Worm (Caenorhabditis elegans) whole organism, young adult: ENCODE results near the gene col-96.

Source experiments
- B0261.1 ChIP-seq: sonication (generic microtip); optimal IDR thresholded peaks from 2 replicates; lab custom pipeline; 2016; ENCODE audit warnings: mild to moderate bottlenecking, missing genetic modification characterization, moderate library complexity, missing compliant biosample characterization
- C06A6.2 ChIP-seq: fragments of 200-800 bp; sonication (Bioruptor generic); conservative IDR thresholded peaks from 2 replicates; pipeline ENCODE4 v1.3.6; 2022; ENCODE audit warnings: missing genetic modification characterization, missing compliant biosample characterization
- C17E4.6 ChIP-seq: fragments of 200-800 bp; sonication (Bioruptor generic); IDR thresholded peaks from 2 replicates; pipeline ENCODE4 v1.3.6; 2022; ENCODE audit warnings: missing genetic modification reagents, missing genetic modification characterization, missing compliant biosample characterization
- D2030.7 ChIP-seq: fragments of 200-800 bp; sonication (Bioruptor generic); IDR thresholded peaks from 2 replicates; pipeline ENCODE4 v1.3.6; 2022; ENCODE audit warnings: missing genetic modification reagents, missing genetic modification characterization, missing compliant biosample characterization
- F33H1.4 ChIP-seq: fragments of 200-800 bp; sonication (Bioruptor generic); IDR thresholded peaks from 2 replicates; pipeline ENCODE4 v1.3.6; 2022; ENCODE audit warnings: missing genetic modification reagents, missing genetic modification characterization, missing compliant biosample characterization
- F39B2.1 ChIP-seq: fragments of 200-800 bp; sonication (Bioruptor generic); IDR thresholded peaks from 2 replicates; pipeline ENCODE4 v1.3.6; 2022; ENCODE audit warnings: missing genetic modification reagents, missing genetic modification characterization, missing compliant biosample characterization
- K11D2.4 ChIP-seq: fragments of 200-800 bp; sonication (Bioruptor generic); IDR thresholded peaks from 2 replicates; pipeline ENCODE4 v1.3.6; 2022; ENCODE audit warnings: missing genetic modification reagents, missing genetic modification characterization, missing compliant biosample characterization
- K12H6.12 ChIP-seq: fragments of 200-800 bp; sonication (Bioruptor generic); optimal IDR thresholded peaks from 2 replicates; lab custom pipeline; 2018; ENCODE audit warnings: mild to moderate bottlenecking, missing genetic modification characterization, missing compliant biosample characterization
- Y56A3A.18 ChIP-seq: fragments of 200-800 bp; sonication (Bioruptor generic); IDR thresholded peaks from 2 replicates; pipeline ENCODE4 v1.3.6; 2022; ENCODE audit warnings: missing genetic modification reagents, missing genetic modification characterization, missing compliant biosample characterization
- ZK185.1 ChIP-seq: sonication (generic microtip); optimal IDR thresholded peaks from 2 replicates; lab custom pipeline; 2016; ENCODE audit warnings: mild to moderate bottlenecking, missing genetic modification characterization, missing compliant biosample characterization; ENCODE audit not compliant: poor library complexity, severe bottlenecking
- ama-1 ChIP-seq, 3 experiments: fragments of 150-350 bp in 1 of 3; sonication (generic microtip) in 2 of 3; optimal IDR thresholded peaks; 2 replicates each; lab custom pipeline; 2014 to 2018; ENCODE audit warnings: missing biosample characterization in 2 of 3, missing genetic modification characterization in 2 of 3, missing genetic modification reagents in 2 of 3
- aptf-2 ChIP-seq: fragments of 200-800 bp; sonication (Bioruptor generic); conservative IDR thresholded peaks from 2 replicates; pipeline ENCODE4 v1.3.6; 2022; ENCODE audit warnings: missing genetic modification reagents, missing genetic modification characterization, missing compliant biosample characterization
- aptf-3 ChIP-seq: fragments of 200-800 bp; sonication (Bioruptor generic); IDR thresholded peaks from 2 replicates; pipeline ENCODE4 v1.3.6; 2022; ENCODE audit warnings: missing genetic modification characterization, missing compliant biosample characterization
- atf-7 ChIP-seq: sonication (generic microtip); optimal IDR thresholded peaks from 2 replicates; lab custom pipeline; 2017; ENCODE audit warnings: mild to moderate bottlenecking, missing genetic modification characterization, missing compliant biosample characterization
- attf-3 ChIP-seq: fragments of 200-800 bp; sonication (Bioruptor generic); conservative IDR thresholded peaks from 2 replicates; pipeline ENCODE4 v1.3.6; 2022; ENCODE audit warnings: missing genetic modification reagents, missing genetic modification characterization, missing compliant biosample characterization
- bed-2 ChIP-seq: fragments of 200-800 bp; sonication (Bioruptor generic); IDR thresholded peaks from 2 replicates; pipeline ENCODE4 v1.3.6; 2022; ENCODE audit warnings: missing genetic modification reagents, missing genetic modification characterization, missing compliant biosample characterization
- ccch-3 ChIP-seq: fragments of 200-800 bp; sonication (Bioruptor generic); optimal IDR thresholded peaks from 2 replicates; lab custom pipeline; 2018; ENCODE audit warnings: mild to moderate bottlenecking, missing genetic modification characterization, missing compliant biosample characterization
- ceh-40 ChIP-seq: fragments of 200-800 bp; sonication (Bioruptor generic); IDR thresholded peaks from 2 replicates; pipeline ENCODE4 v1.3.6; 2022; ENCODE audit warnings: missing genetic modification characterization, missing compliant biosample characterization
- die-1 ChIP-seq: sonication (generic microtip); optimal IDR thresholded peaks from 2 replicates; lab custom pipeline; 2016; ENCODE audit warnings: missing genotype, mild to moderate bottlenecking, missing genetic modification characterization, missing compliant biosample characterization
- dpl-1 ChIP-seq: fragments of 150-350 bp; optimal IDR thresholded peaks from 2 replicates; lab custom pipeline; 2014; ENCODE audit warnings: missing biosample characterization, missing genetic modification reagents, missing genetic modification characterization
- ets-4 ChIP-seq: fragments of 200-800 bp; sonication (Bioruptor generic); optimal IDR thresholded peaks from 2 replicates; lab custom pipeline; 2018; ENCODE audit warnings: mild to moderate bottlenecking, missing genetic modification characterization, missing compliant biosample characterization
- him-1 ChIP-seq: sonication (generic microtip); optimal IDR thresholded peaks from 2 replicates; lab custom pipeline; 2016; ENCODE audit warnings: missing genotype, missing genetic modification reagents, missing genetic modification characterization, missing compliant biosample characterization
- hmg-1.2 ChIP-seq: fragments of 200-800 bp; sonication (Bioruptor generic); IDR thresholded peaks from 2 replicates; pipeline ENCODE4 v1.3.6; 2022; ENCODE audit warnings: missing genetic modification reagents, missing genetic modification characterization, missing compliant biosample characterization
- let-607 ChIP-seq, 2 experiments: fragments of 200-800 bp in 1 of 2; sonication (Bioruptor generic) in 1 of 2; sonication (generic microtip) in 1 of 2; optimal IDR thresholded peaks; 2 replicates each; lab custom pipeline; 2016 to 2018; ENCODE audit warnings: mild to moderate bottlenecking in 2 of 2, missing compliant biosample characterization in 2 of 2, missing genetic modification characterization in 2 of 2, moderate library complexity in 2 of 2, missing genotype in 1 of 2
- lin-35 ChIP-seq, 3 experiments: fragments of 150-350 bp in 2 of 3; sonication (generic microtip) in 1 of 3; optimal IDR thresholded peaks; 2 replicates each; lab custom pipeline; 2014 to 2018; ENCODE audit warnings: missing biosample characterization in 3 of 3, missing genetic modification characterization in 3 of 3, missing genetic modification reagents in 3 of 3
- lin-40 ChIP-seq: sonication (generic microtip); optimal IDR thresholded peaks from 2 replicates; lab custom pipeline; 2016; ENCODE audit warnings: missing genetic modification characterization, mild to moderate bottlenecking, missing compliant biosample characterization, missing genotype, missing genetic modification reagents
- lir-1 ChIP-seq: fragments of 200-800 bp; sonication (Bioruptor generic); conservative IDR thresholded peaks from 2 replicates; pipeline ENCODE4 v1.3.6; 2022; ENCODE audit warnings: missing genetic modification reagents, missing genetic modification characterization, missing compliant biosample characterization
- lsy-27 ChIP-seq: sonication (generic microtip); optimal IDR thresholded peaks from 2 replicates; lab custom pipeline; 2017; ENCODE audit warnings: missing genetic modification characterization, mild to moderate bottlenecking, missing compliant biosample characterization, antibody characterized with exemption, missing genotype, borderline replicate concordance; ENCODE audit not compliant: insufficient read depth
- madf-10 ChIP-seq: sonication (generic microtip); optimal IDR thresholded peaks from 2 replicates; lab custom pipeline; 2016; ENCODE audit warnings: mild to moderate bottlenecking, missing genetic modification characterization, missing compliant biosample characterization
- madf-8 ChIP-seq: fragments of 200-800 bp; sonication (Bioruptor generic); conservative IDR thresholded peaks from 2 replicates; pipeline ENCODE4 v1.3.6; 2022; ENCODE audit warnings: missing genetic modification reagents, missing genetic modification characterization, missing compliant biosample characterization
- mcd-1 ChIP-seq: fragments of 200-800 bp; sonication (Bioruptor generic); IDR thresholded peaks from 2 replicates; pipeline ENCODE4 v1.3.6; 2022; ENCODE audit warnings: missing genetic modification reagents, missing genetic modification characterization, missing compliant biosample characterization
- mes-4 ChIP-seq: sonication (generic microtip); optimal IDR thresholded peaks from 2 replicates; lab custom pipeline; 2016; ENCODE audit warnings: missing genotype, missing genetic modification characterization, missing compliant biosample characterization
- mxl-1 ChIP-seq: sonication (generic microtip); optimal IDR thresholded peaks from 2 replicates; lab custom pipeline; 2016; ENCODE audit warnings: missing genetic modification characterization, missing compliant biosample characterization
- nhr-80 ChIP-seq: sonication (generic microtip); optimal IDR thresholded peaks from 2 replicates; lab custom pipeline; 2016; ENCODE audit warnings: missing genetic modification characterization, missing compliant biosample characterization
- pha-4 ChIP-seq: fragments of 150-350 bp; sonication (generic microtip); optimal IDR thresholded peaks from 2 replicates; lab custom pipeline; 2014; ENCODE audit warnings: missing biosample characterization, missing genetic modification reagents, missing genetic modification characterization
- repo-1 ChIP-seq: sonication (generic microtip); optimal IDR thresholded peaks from 2 replicates; lab custom pipeline; 2017; ENCODE audit warnings: mild to moderate bottlenecking, missing genetic modification characterization, missing compliant biosample characterization
- snpc-1.3 ChIP-seq: sonication (generic microtip); optimal IDR thresholded peaks from 2 replicates; lab custom pipeline; 2017; ENCODE audit warnings: missing genetic modification characterization, mild to moderate bottlenecking, missing compliant biosample characterization, antibody characterized with exemption, moderate library complexity, missing genotype, missing genetic modification reagents; ENCODE audit not compliant: insufficient read depth
- snpc-3.4 ChIP-seq: sonication (generic microtip); optimal IDR thresholded peaks from 2 replicates; lab custom pipeline; 2017; ENCODE audit warnings: missing genetic modification characterization, mild to moderate bottlenecking, missing compliant biosample characterization, antibody characterized with exemption, moderate library complexity, missing genotype, missing genetic modification reagents
- sptf-2 ChIP-seq: fragments of 200-800 bp; sonication (Bioruptor generic); optimal IDR thresholded peaks from 2 replicates; lab custom pipeline; 2018; ENCODE audit warnings: mild to moderate bottlenecking, missing genetic modification characterization, missing compliant biosample characterization
- tbp1 ChIP-seq: fragments of 200-800 bp; sonication (Bioruptor generic); optimal IDR thresholded peaks from 2 replicates; lab custom pipeline; 2018; ENCODE audit warnings: mild to moderate bottlenecking, missing genetic modification characterization, missing compliant biosample characterization
- unc-62 ChIP-seq: fragments of 150-350 bp; optimal IDR thresholded peaks from 2 replicates; lab custom pipeline; 2014; ENCODE audit warnings: missing biosample characterization, missing genetic modification reagents, missing genetic modification characterization
- ztf-22 ChIP-seq: fragments of 200-800 bp; sonication (Bioruptor generic); optimal IDR thresholded peaks from 2 replicates; lab custom pipeline; 2018; ENCODE audit warnings: mild to moderate bottlenecking, missing genetic modification characterization, moderate library complexity, missing compliant biosample characterization
- ztf-28 ChIP-seq: fragments of 200-800 bp; sonication (Bioruptor generic); IDR thresholded peaks from 2 replicates; pipeline ENCODE4 v1.3.6; 2022; ENCODE audit warnings: missing genetic modification reagents, missing genetic modification characterization, missing compliant biosample characterization

The col-96 gene

DNA sequence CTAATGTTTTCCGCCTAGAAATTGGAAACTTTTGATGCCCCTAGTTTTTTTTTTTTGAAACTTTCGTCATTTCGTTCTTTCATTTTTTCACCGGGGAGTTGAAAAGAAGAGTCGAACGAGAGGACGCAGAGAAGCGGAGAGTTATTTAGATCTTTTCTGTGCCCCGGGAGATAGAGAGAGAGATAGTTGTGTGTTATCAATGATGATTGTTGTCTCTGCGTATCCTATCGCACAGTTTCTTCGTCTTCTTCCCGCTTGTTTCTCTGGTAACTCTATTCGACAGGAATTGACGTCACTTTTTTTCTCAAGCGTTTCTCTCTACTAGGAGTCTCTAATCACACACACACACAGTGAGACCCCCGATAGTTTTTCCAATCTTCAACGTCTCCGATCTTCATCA lies 17.3 kb downstream of the col-96 start (continued):
- TF ChIP-seq snpc-1.3 (tag; lab: Kevin White, UChicago) (no peak), B0261.1 (no peak), unc-62 (GFP tag; lab: Kevin White, UChicago) (no peak), lir-1 (GFP tag; lab: Robert Waterston, UW) (no peak), repo-1 (tag; lab: Kevin White, UChicago) (no peak), lsy-27 (tag; lab: Kevin White, UChicago) (no peak), F39B2.1 (GFP tag; lab: Robert Waterston, UW) (no peak), attf-3 (no peak), madf-8 (GFP tag; lab: Robert Waterston, UW) (no peak), snpc-3.4 (tag; lab: Kevin White, UChicago) (no peak), hmg-1.2 (GFP tag; lab: Robert Waterston, UW) (peak; percentile 49; the same call in 1 of the 2 replicates), mes-4 (tag; lab: Kevin White, UChicago) (no peak), C17E4.6 (GFP tag; lab: Robert Waterston, UW) (no peak), bed-2 (GFP tag; lab: Robert Waterston, UW) (no peak), mcd-1 (0 out of 2 replicates have a peak, but pooled peaks have one; percentile 29), K11D2.4 (peak; percentile 36; the same call in 1 of the 2 replicates), ceh-40 (no peak), tbp1 (GFP tag; lab: Kevin White, UChicago) (peak; percentile 11), ets-4 (GFP tag; lab: Kevin White, UChicago) (no peak), ama-1 (optimal IDR thresholded peaks at IDR 0.05; lab: Kevin White, UChicago) (no peak), ama-1 (GFP tag; optimal IDR thresholded peaks at IDR 0.05; lab: Kevin White, UChicago) (no peak), K12H6.12 (tag; lab: Kevin White, UChicago) (no peak), D2030.7 (no peak)

DNA sequence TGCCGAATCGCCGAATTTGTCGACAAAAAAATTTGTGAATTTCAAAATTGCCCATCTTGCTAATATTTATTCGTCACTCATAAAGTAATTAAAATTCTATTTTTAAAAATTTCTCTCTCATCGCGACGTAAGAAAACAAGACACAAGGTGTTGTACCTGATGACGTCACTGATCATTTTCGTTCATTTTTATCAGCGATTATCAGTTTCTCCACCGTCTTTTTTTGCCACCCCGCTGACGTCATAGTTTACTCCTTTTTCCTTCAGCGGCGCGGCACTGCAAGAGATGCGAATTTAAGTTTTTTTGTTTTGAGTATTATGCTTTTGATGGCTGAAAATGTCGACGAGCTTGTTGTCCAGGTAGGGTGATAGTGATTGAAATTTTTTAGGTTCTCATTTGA lies 21.8 kb downstream of the col-96 start:
- TF ChIP-seq nhr-80 (tag; lab: Kevin White, UChicago) (peak; percentile 67), tbp1 (GFP tag; lab: Kevin White, UChicago) (peak; percentile 30), aptf-2 (GFP tag; lab: Robert Waterston, UW) (no peak), D2030.7 (no peak), dpl-1 (GFP tag; lab: Kevin White, UChicago) (no peak), pha-4 (tag; lab: Kevin White, UChicago) (no peak), C06A6.2 (GFP tag; lab: Robert Waterston, UW) (no peak), lin-35 (GFP tag; optimal IDR thresholded peaks at IDR 0.05; lab: Kevin White, UChicago) (no peak), let-607 (tag; optimal IDR thresholded peaks at IDR 0.05; lab: Kevin White, UChicago) (peak in 1 of 2 experiments; percentile 5), him-1 (no peak), lin-40 (peak; percentile 45), ztf-28 (GFP tag; lab: Robert Waterston, UW) (no peak), aptf-3 (GFP tag; lab: Robert Waterston, UW) (no peak), mxl-1 (tag; lab: Kevin White, UChicago) (no peak), ztf-22 (GFP tag; lab: Kevin White, UChicago) (no peak), atf-7 (tag; lab: Kevin White, UChicago) (peak; percentile 96), sptf-2 (no peak), C17E4.6 (GFP tag; lab: Robert Waterston, UW) (no peak), madf-10 (tag; lab: Kevin White, UChicago) (peak; percentile 7), F33H1.4 (GFP tag; lab: Robert Waterston, UW) (no peak), ccch-3 (GFP tag; lab: Kevin White, UChicago) (no peak), Y56A3A.18 (GFP tag; lab: Robert Waterston, UW) (no peak), F39B2.1 (GFP tag; lab: Robert Waterston, UW) (no peak), die-1 (tag; lab: Kevin White, UChicago) (no peak), ZK185.1 (tag; lab: Kevin White, UChicago) (no peak)
